Fruit fly (Drosophila melanogaster): Measurements from ENCODE around the gene tacc.

dm6 chr3R:4768711-4769239 is 19.9 kb upstream of the tacc start:
- TF ChIP-seq CG10669 (GFP tag; optimal IDR thresholded peaks at IDR 0.05) = no peak
- no peak for TF ChIP-seq CG11762 (GFP tag; optimal IDR thresholded peaks at IDR 0.05; ENCODE audit: insufficient read depth)
- no peak for TF ChIP-seq Gug (GFP tag; IDR thresholded peaks at IDR 0.05)
- no peak for TF ChIP-seq OdsH (GFP tag; optimal IDR thresholded peaks at IDR 0.05)
- no peak for TF ChIP-seq CG3032 (tag; optimal IDR thresholded peaks at IDR 0.05)
- no peak for TF ChIP-seq CG6854 (GFP tag; optimal IDR thresholded peaks at IDR 0.05)

All from whole organism, prepupa.